Worm (Caenorhabditis elegans) whole organism, mixed stage, embryonic: ENCODE data around the gene nhr-122.

ENCODE experiments used
- mep-1 ChIP-seq: fragments of 150-350 bp; optimal IDR thresholded peaks from 2 replicates; lab custom pipeline; 2017; ENCODE audit warnings: missing biosample characterization, missing genetic modification reagents, missing genetic modification characterization, inconsistent platforms
- nhr-28 ChIP-seq: fragments of 150-350 bp; optimal IDR thresholded peaks from 2 replicates; lab custom pipeline; 2014; ENCODE audit warnings: missing biosample characterization, missing genetic modification characterization
- sem-2 ChIP-seq: fragments of 200-800 bp; sonication (Bioruptor generic); optimal IDR thresholded peaks from 2 replicates; lab custom pipeline; 2018; ENCODE audit warnings: mild to moderate bottlenecking, missing genetic modification characterization, missing compliant biosample characterization

- TF ChIP-seq sem-2 (GFP tag; lab: Kevin White, UChicago) = no peak
- no peak for TF ChIP-seq nhr-28
- no peak for TF ChIP-seq mep-1 (tag; lab: Kevin White, UChicago)
Measured at ce11 chrIV:1605276-1605762, 8.4 kb upstream of the nhr-122 start, which contains the start of gene Y41D4B.11.
